Fruit fly (Drosophila melanogaster) whole organism: ENCODE measurements around the gene Pex12.

Experiments used
- CG8478 ChIP-seq: fragments of >200 bp; optimal IDR thresholded peaks from 2 replicates; lab custom pipeline; 2018; ENCODE audit warnings: inconsistent platforms
- EcR ChIP-seq, 2 experiments: fragments of >200 bp; optimal IDR thresholded peaks; 2 replicates each; lab custom pipeline; 2017; ENCODE audit warnings: missing biosample characterization in 2 of 2, missing genetic modification characterization in 2 of 2, missing genetic modification reagents in 2 of 2
- pan ChIP-seq: fragments of >200 bp; optimal IDR thresholded peaks from 2 replicates; lab custom pipeline; 2017
- psq ChIP-seq: fragments of >200 bp; optimal IDR thresholded peaks from 2 replicates; lab custom pipeline; 2017
- usp ChIP-seq: fragments of >200 bp; optimal IDR thresholded peaks from 2 replicates; lab custom pipeline; 2017; ENCODE audit warnings: missing biosample characterization, missing genetic modification characterization, mixed read lengths

- TF ChIP-seq usp (GFP tag; lab: Kevin White, UChicago) (no peak), psq (no peak), EcR (GFP tag; optimal IDR thresholded peaks at IDR 0.05; lab: Kevin White, UChicago) (no peak), pan (no peak), CG8478 (no peak)
Observed at dm6 chr2L:827516-828362, 11.9 kb downstream of the Pex12 start.
